Worm (Caenorhabditis elegans): ENCODE measurements around the gene spin-1.

DNA sequence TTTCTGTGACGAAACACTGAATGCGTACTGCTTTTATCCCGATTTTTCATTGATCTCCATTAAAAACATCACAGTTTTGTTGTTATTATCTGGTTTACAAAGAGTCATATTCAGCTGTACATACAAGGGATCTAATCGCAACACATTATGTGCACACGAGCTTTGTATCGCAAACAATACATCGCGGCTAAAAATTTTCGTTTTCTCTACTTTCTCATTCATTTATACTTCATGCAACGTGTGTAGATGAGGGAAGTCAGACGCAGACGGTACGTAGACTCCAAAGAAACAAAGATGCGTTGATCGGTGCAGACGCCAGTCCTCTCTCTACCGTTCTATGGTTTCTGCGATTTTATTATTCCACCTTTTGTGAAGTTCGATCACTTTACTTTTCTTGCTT is 8.0 kb upstream of the spin-1 start, which contains the start of gene nhr-136:
- TF ChIP-seq snpc-4 (tag; optimal IDR thresholded peaks at IDR 0.05) (no peak), pqm-1 (tag; optimal IDR thresholded peaks at IDR 0.05) (no peak), nhr-76 (tag; optimal IDR thresholded peaks at IDR 0.05) (no peak), ama-1 (optimal IDR thresholded peaks at IDR 0.05) (no peak), elt-3 (tag; optimal IDR thresholded peaks at IDR 0.05) (no peak)
